Worm (Caenorhabditis elegans) whole organism, late embryonic: ENCODE results near the gene C27A2.12.

Source experiments
- hlh-30 ChIP-seq: sonication (generic microtip); optimal IDR thresholded peaks from 2 replicates; lab custom pipeline; 2017; ENCODE audit warnings: antibody characterized with exemption, missing genetic modification characterization, missing compliant biosample characterization; ENCODE audit not compliant: insufficient read depth
- pha-2 ChIP-seq: sonication (generic microtip); optimal IDR thresholded peaks from 2 replicates; lab custom pipeline; 2017; ENCODE audit warnings: mild to moderate bottlenecking, missing genetic modification characterization, missing compliant biosample characterization
- unc-42 ChIP-seq: sonication (generic microtip); optimal IDR thresholded peaks from 2 replicates; lab custom pipeline; 2016; ENCODE audit warnings: missing genotype, missing genetic modification characterization, missing compliant biosample characterization

ce11 chrII:5083341-5083740 is 25.4 kb upstream of the C27A2.12 start, which contains the start of gene C04G6.4:
- no peak for TF ChIP-seq pha-2 (tag; lab: Kevin White, UChicago)
- no peak for TF ChIP-seq unc-42 (tag; lab: Kevin White, UChicago)
- no peak for TF ChIP-seq hlh-30 (tag; lab: Kevin White, UChicago)
